Worm (Caenorhabditis elegans) whole organism, dauer: ENCODE measurements around the gene lnkn-1.

Experiments used
- unc-62 ChIP-seq: sonication (generic microtip); optimal IDR thresholded peaks from 2 replicates; lab custom pipeline; 2017; ENCODE audit warnings: missing biosample characterization, missing genetic modification reagents, missing genetic modification characterization

lnkn-1 gene

DNA sequence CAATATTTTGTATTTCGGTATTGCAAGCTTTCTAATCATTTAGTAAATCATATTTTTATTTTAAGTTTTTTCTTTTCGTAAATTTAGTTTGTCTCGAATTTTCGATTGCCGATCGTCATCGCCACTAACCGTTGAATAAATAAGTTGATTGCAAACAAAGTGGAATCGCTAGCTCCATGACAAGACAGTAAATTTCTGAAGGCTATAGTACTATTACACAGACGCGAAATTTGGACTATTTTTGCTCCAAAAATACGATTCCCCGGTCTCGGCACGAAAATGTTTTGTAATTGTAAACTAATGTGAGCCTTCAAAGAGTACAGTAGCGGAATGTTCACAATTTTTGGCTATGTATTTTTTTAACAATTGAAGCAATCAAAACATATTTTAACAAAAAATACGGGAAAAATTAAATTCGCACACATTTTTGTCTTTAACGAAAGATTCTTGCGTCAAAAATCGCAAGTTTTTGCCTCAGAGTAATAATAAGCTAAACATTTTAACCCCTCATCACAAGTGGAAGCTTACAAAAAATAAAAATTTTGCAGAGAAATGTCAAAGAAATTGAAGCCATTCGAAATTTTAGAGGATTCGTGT is 21.7 kb downstream of the lnkn-1 start, which contains the start of gene tpk-1:
tpk-1 (plus strand) TSS at position 547 of the 597 bp plus-strand sequence.
- no peak for TF ChIP-seq unc-62 (GFP tag; lab: Kevin White, UChicago)

DNA sequence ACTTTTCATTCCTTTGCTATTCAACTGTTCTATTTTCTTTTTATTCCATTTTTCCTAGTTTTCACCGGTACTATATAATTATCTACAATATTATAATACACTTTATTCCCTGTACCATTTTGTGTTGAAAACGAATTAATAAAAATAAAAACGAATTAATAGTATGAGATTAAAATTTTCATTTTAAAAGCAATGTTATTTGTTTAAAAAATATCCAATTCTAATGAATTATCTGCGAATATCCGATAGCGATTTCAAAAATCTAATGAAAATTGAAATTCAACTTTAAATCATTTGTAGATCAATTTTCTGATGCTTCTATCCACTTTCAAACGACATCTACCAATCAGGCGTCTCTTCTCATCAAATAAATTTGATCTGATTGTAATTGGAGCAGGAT is 23.4 kb downstream of the lnkn-1 start, which contains the start of gene trxr-2:
trxr-2 (plus strand) TSS at position 301 of the 400 bp plus-strand sequence.
- TF ChIP-seq unc-62 (GFP tag; lab: Kevin White, UChicago) = no peak

DNA sequence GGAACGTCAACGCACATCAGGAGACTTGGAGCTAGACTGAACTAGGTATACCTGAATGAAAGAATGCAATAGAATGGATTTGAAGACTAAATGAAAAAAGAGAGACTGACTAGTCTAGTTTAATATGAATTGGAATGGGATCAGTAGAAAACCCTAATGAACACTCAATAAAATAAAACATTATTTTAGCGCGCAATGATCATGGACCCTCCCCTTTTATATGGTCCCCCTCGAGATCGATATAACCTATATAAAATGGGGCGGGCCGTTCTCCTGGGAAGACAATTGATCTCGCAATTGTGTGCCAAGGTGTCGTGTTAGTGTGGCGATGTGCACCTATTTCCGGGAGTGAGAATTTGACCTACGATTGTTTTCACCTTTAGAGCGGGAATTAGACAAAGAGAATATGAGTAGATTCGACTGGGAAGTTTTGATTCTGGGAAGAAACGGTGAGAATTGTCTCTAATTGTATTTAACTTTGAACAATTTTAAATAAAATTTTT is 27.9 kb downstream of the lnkn-1 start, which contains the start of gene cdc-25.3:
cdc-25.3 (minus strand) TSS at position 51 of the 503 bp plus-strand sequence.
- no peak for TF ChIP-seq unc-62 (GFP tag; lab: Kevin White, UChicago)

ce11 chrIII:8919784-8920183 is 29.8 kb downstream of the lnkn-1 start, which contains the start of gene ZK637.15:
Gene ZK637.15 (plus strand): TSS chrIII:8920084.
- TF ChIP-seq unc-62 (GFP tag; lab: Kevin White, UChicago) = no peak

DNA sequence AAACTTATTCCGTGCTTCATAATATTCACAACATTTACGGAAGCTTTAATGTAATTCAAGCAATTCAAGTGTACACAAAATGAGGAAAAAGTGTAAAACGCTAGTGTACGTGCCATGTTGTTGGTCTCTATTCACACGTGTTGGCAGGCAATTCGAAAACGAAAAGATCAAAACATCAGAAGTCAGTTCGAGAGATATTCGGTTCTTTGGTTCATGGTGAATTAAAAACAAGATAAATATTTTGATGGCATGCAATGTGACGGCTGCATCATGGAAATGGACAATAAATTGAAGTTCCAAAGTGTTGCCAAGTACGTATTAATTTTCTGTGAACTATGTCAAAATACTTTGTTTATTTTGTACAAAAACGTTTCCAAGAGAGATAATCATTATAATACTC is 32.0 kb downstream of the lnkn-1 start:
- no peak for TF ChIP-seq unc-62 (GFP tag; lab: Kevin White, UChicago)

DNA sequence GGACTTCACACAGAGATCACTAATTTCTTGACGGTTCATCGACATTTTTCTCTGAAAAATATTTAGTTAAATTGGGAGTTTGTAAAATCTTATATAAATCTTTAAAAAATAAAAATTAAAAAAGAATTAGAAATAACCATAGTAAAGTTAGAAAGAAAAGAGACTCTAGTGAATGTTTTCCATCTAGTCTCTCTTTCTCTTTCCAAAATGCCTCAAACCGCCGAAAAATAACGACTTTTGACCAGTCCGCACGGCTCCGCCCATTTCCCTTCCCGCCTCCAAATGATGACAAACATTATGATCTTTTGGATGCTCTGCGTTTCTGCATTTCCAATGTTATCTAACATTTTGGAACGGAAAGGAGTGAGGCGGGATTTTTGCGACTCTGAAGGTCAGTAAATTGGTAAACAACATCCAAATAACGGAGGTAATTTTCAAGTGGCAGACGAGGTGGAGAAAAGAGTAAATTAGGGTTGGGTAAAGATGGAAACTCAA is 33.3 kb downstream of the lnkn-1 start, which contains the start of gene glb-1:
glb-1 (minus strand) TSS at position 51 of the 495 bp plus-strand sequence.
- no peak for TF ChIP-seq unc-62 (GFP tag; lab: Kevin White, UChicago)

- no peak for TF ChIP-seq unc-62 (GFP tag; lab: Kevin White, UChicago)
These were observed 33.9 kb downstream of the lnkn-1 start, which contains the start of gene ZK637.12 for ce11 chrIII:8923937-8924336. Gene ZK637.12 (plus strand): TSS chrIII:8924237.

- no peak for TF ChIP-seq unc-62 (GFP tag; lab: Kevin White, UChicago)
These were observed 35.5 kb downstream of the lnkn-1 start for ce11 chrIII:8925539-8925938.

DNA sequence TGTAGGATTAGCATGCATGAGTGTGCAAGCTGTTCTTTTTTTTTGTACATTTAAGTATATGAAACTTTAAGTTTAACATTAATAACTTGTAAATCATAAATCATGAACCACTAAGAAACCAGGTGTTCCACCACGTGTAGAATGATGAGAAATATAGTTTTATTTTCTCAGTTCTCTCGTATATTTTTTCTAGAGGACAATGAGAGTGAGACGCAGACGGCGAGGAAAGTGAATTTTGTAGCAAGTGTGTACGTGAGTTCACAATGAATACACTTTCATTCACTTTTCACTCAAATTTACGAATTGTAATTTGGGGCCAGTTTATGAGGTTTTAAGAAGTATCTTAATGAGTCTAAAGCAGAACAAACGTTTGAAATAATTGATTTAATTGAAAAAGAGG is 36.5 kb downstream of the lnkn-1 start:
- no peak for TF ChIP-seq unc-62 (GFP tag; lab: Kevin White, UChicago)

DNA sequence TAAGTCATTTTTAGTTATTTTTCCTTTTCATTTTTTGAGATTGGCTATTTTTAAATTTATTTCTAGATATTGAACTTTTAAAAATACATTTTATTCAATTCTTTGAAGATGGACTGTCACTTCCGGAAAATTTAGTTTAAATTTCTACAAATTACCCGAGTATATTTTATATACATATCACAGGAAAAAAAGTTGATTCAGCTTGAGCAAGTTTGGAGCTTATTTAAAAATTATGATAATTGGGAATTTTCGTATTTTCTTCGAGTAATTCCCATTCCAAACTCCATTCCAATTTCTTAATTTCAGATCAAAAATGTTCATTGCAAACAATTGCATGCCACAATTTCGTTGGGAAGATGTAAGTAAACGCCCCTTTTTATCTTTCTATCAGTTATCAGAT is 39.7 kb downstream of the lnkn-1 start, which contains the start of gene arrd-15:
arrd-15 (plus strand) TSS at position 301 of the 400 bp plus-strand sequence.
- no peak for TF ChIP-seq unc-62 (GFP tag; lab: Kevin White, UChicago)

DNA sequence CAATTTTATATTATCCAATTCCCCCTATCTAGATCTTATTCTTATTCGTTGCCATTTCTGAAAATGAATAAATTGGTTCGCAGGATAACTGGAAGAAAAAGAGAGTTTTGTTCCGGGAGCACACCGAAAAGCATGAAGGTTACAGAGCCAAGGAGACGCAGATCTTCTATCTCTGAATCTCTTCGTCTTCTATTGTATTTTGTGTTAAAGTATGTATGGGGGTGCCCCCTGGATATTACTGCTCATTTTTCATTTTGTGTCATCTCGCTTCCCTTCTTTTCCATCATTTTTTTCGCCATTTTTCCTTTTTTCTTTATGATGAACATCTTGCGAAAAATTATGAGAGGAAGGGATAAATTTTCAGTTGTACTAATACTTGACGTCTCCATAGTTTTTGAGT is 43.7 kb downstream of the lnkn-1 start:
- TF ChIP-seq unc-62 (GFP tag; lab: Kevin White, UChicago) = no peak

- TF ChIP-seq unc-62 (GFP tag; lab: Kevin White, UChicago) = no peak
These were observed 44.3 kb downstream of the lnkn-1 start for ce11 chrIII:8934378-8934777.

DNA sequence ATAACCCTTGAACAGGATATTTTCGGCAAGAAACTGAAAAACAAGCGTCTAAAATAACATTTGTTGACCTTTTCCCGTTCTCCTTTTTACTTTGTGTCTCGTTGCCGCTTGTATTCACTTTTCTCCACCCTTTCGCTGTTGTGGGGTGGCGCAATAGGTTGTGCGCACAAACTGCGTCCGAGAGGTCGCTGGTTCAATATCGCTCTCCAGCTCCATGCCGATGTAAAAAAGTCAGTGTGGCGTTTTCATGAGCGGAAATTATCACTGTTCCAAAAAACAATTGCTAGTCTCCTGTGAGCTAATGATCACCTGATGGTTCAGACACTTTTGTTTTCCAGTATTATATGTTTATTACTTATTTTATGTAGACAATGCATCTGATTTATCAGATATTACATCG is 47.5 kb downstream of the lnkn-1 start:
- no peak for TF ChIP-seq unc-62 (GFP tag; lab: Kevin White, UChicago)
